Worm (Caenorhabditis elegans): ENCODE measurements around the gene Y44F5A.1.

ce11 chrIII:4241181-4241580 is 6.3 kb downstream of the Y44F5A.1 start:
- TF ChIP-seq nhr-76 (tag; optimal IDR thresholded peaks at IDR 0.05), result no peak
- no peak for TF ChIP-seq zfp-3 (GFP tag; conservative IDR thresholded peaks at IDR 0.05)
- TF ChIP-seq lin-13 (GFP tag; optimal IDR thresholded peaks at IDR 0.05), result no peak
- no peak for TF ChIP-seq nhr-11 (tag; optimal IDR thresholded peaks at IDR 0.05)
- no peak for TF ChIP-seq snpc-4 (tag; optimal IDR thresholded peaks at IDR 0.05)
- no peak for TF ChIP-seq lim-7 (GFP tag; IDR thresholded peaks at IDR 0.05)

Measured in whole organism, L4 larva.